Worm (Caenorhabditis elegans) whole organism, young adult: ENCODE data around the gene K01A12.2.
A peak's percentile ranks its signal among the peaks of the same experiment; 100 is the strongest.

Source experiments
- B0035.1 ChIP-seq: sonication (generic microtip); optimal IDR thresholded peaks from 2 replicates; lab custom pipeline; 2016; ENCODE audit warnings: missing genetic modification characterization, mild to moderate bottlenecking, missing compliant biosample characterization, missing genotype, missing genetic modification reagents
- B0336.3 ChIP-seq: fragments of 200-800 bp; sonication (Bioruptor generic); IDR thresholded peaks from 2 replicates; pipeline ENCODE4 v1.3.6; 2022; ENCODE audit warnings: missing genetic modification characterization, missing compliant biosample characterization
- F10E7.11 ChIP-seq: sonication (generic microtip); optimal IDR thresholded peaks from 2 replicates; lab custom pipeline; 2017; ENCODE audit warnings: mild to moderate bottlenecking, missing genetic modification characterization, moderate library complexity, missing compliant biosample characterization
- F57A8.1 ChIP-seq: fragments of 200-800 bp; sonication (Bioruptor generic); optimal IDR thresholded peaks from 2 replicates; lab custom pipeline; 2018; ENCODE audit warnings: mild to moderate bottlenecking, missing genetic modification characterization, moderate library complexity, missing compliant biosample characterization
- Y53F4B.3 ChIP-seq: fragments of 200-800 bp; sonication (Bioruptor generic); IDR thresholded peaks from 2 replicates; pipeline ENCODE4 v1.3.6; 2022; ENCODE audit warnings: missing genetic modification reagents, missing genetic modification characterization, missing compliant biosample characterization
- Y56A3A.18 ChIP-seq: fragments of 200-800 bp; sonication (Bioruptor generic); IDR thresholded peaks from 2 replicates; pipeline ENCODE4 v1.3.6; 2022; ENCODE audit warnings: missing genetic modification reagents, missing genetic modification characterization, missing compliant biosample characterization
- akir-1 ChIP-seq: fragments of 200-800 bp; sonication (Bioruptor generic); optimal IDR thresholded peaks from 2 replicates; lab custom pipeline; 2018; ENCODE audit warnings: mild to moderate bottlenecking, missing genetic modification characterization, moderate library complexity, missing compliant biosample characterization
- ama-1 ChIP-seq, 3 experiments: fragments of 150-350 bp in 1 of 3; sonication (generic microtip) in 2 of 3; optimal IDR thresholded peaks; 2 replicates each; lab custom pipeline; 2014 to 2018; ENCODE audit warnings: missing biosample characterization in 2 of 3, missing genetic modification characterization in 2 of 3, missing genetic modification reagents in 2 of 3
- attf-5 ChIP-seq: fragments of 200-800 bp; sonication (Bioruptor generic); optimal IDR thresholded peaks from 2 replicates; lab custom pipeline; 2018; ENCODE audit warnings: mild to moderate bottlenecking, missing genetic modification characterization, missing compliant biosample characterization
- ccch-3 ChIP-seq: fragments of 200-800 bp; sonication (Bioruptor generic); optimal IDR thresholded peaks from 2 replicates; lab custom pipeline; 2018; ENCODE audit warnings: mild to moderate bottlenecking, missing genetic modification characterization, missing compliant biosample characterization
- cebp-2 ChIP-seq: fragments of 200-800 bp; sonication (Bioruptor generic); IDR thresholded peaks from 2 replicates; pipeline ENCODE4 v1.3.6; 2022; ENCODE audit warnings: missing genetic modification characterization, missing compliant biosample characterization
- ceh-58 ChIP-seq: fragments of 200-800 bp; sonication (Bioruptor generic); IDR thresholded peaks from 2 replicates; pipeline ENCODE4 v1.3.6; 2022; ENCODE audit warnings: missing genetic modification characterization, missing compliant biosample characterization
- ceh-91 ChIP-seq: fragments of 200-800 bp; sonication (Bioruptor generic); IDR thresholded peaks from 2 replicates; pipeline ENCODE4 v1.3.6; 2022; ENCODE audit warnings: missing genetic modification reagents, missing genetic modification characterization, missing compliant biosample characterization
- chd-7 ChIP-seq: sonication (generic microtip); optimal IDR thresholded peaks from 2 replicates; lab custom pipeline; 2016; ENCODE audit warnings: mild to moderate bottlenecking, missing genetic modification characterization, moderate library complexity, missing compliant biosample characterization
- die-1 ChIP-seq: sonication (generic microtip); optimal IDR thresholded peaks from 2 replicates; lab custom pipeline; 2016; ENCODE audit warnings: missing genotype, mild to moderate bottlenecking, missing genetic modification characterization, missing compliant biosample characterization
- dpff-1 ChIP-seq: sonication (generic microtip); optimal IDR thresholded peaks from 2 replicates; lab custom pipeline; 2017; ENCODE audit warnings: mild to moderate bottlenecking, missing genetic modification characterization, missing compliant biosample characterization
- egl-44 ChIP-seq: fragments of 200-800 bp; sonication (Bioruptor generic); IDR thresholded peaks from 2 replicates; pipeline ENCODE4 v1.3.6; 2022; ENCODE audit warnings: missing genetic modification reagents, missing genetic modification characterization, missing compliant biosample characterization
- ets-4 ChIP-seq: fragments of 200-800 bp; sonication (Bioruptor generic); optimal IDR thresholded peaks from 2 replicates; lab custom pipeline; 2018; ENCODE audit warnings: mild to moderate bottlenecking, missing genetic modification characterization, missing compliant biosample characterization
- gei-17 ChIP-seq: fragments of 200-800 bp; sonication (Bioruptor generic); optimal IDR thresholded peaks from 2 replicates; lab custom pipeline; 2018; ENCODE audit warnings: mild to moderate bottlenecking, missing genetic modification characterization, missing compliant biosample characterization
- let-526 ChIP-seq: fragments of 200-800 bp; sonication (Bioruptor generic); IDR thresholded peaks from 2 replicates; pipeline ENCODE4 v1.3.6; 2022; ENCODE audit warnings: missing genetic modification reagents, missing genetic modification characterization, missing compliant biosample characterization
- let-607 ChIP-seq, 2 experiments: fragments of 200-800 bp in 1 of 2; sonication (Bioruptor generic) in 1 of 2; sonication (generic microtip) in 1 of 2; optimal IDR thresholded peaks; 2 replicates each; lab custom pipeline; 2016 to 2018; ENCODE audit warnings: mild to moderate bottlenecking in 2 of 2, missing compliant biosample characterization in 2 of 2, missing genetic modification characterization in 2 of 2, moderate library complexity in 2 of 2, missing genotype in 1 of 2
- lin-40 ChIP-seq: sonication (generic microtip); optimal IDR thresholded peaks from 2 replicates; lab custom pipeline; 2016; ENCODE audit warnings: missing genetic modification characterization, mild to moderate bottlenecking, missing compliant biosample characterization, missing genotype, missing genetic modification reagents
- lin-54 ChIP-seq: fragments of 200-800 bp; sonication (Bioruptor generic); optimal IDR thresholded peaks from 2 replicates; lab custom pipeline; 2018; ENCODE audit warnings: mild to moderate bottlenecking, missing genetic modification characterization, missing compliant biosample characterization
- lsy-27 ChIP-seq: sonication (generic microtip); optimal IDR thresholded peaks from 2 replicates; lab custom pipeline; 2017; ENCODE audit warnings: missing genetic modification characterization, mild to moderate bottlenecking, missing compliant biosample characterization, antibody characterized with exemption, missing genotype, borderline replicate concordance; ENCODE audit not compliant: insufficient read depth
- madf-10 ChIP-seq: sonication (generic microtip); optimal IDR thresholded peaks from 2 replicates; lab custom pipeline; 2016; ENCODE audit warnings: mild to moderate bottlenecking, missing genetic modification characterization, missing compliant biosample characterization
- madf-3 ChIP-seq: fragments of 200-800 bp; sonication (Bioruptor generic); IDR thresholded peaks from 2 replicates; pipeline ENCODE4 v1.3.6; 2022; ENCODE audit warnings: missing genetic modification reagents, missing genetic modification characterization, missing compliant biosample characterization
- mes-4 ChIP-seq: sonication (generic microtip); optimal IDR thresholded peaks from 2 replicates; lab custom pipeline; 2016; ENCODE audit warnings: missing genotype, missing genetic modification characterization, missing compliant biosample characterization
- mxl-1 ChIP-seq: sonication (generic microtip); optimal IDR thresholded peaks from 2 replicates; lab custom pipeline; 2016; ENCODE audit warnings: missing genetic modification characterization, missing compliant biosample characterization
- nfya-1 ChIP-seq: sonication (generic microtip); optimal IDR thresholded peaks from 2 replicates; lab custom pipeline; 2017; ENCODE audit warnings: antibody characterized with exemption, missing compliant biosample characterization, missing genetic modification characterization, borderline replicate concordance; ENCODE audit not compliant: insufficient read depth
- nfya-2 ChIP-seq: fragments of 200-800 bp; sonication (Bioruptor generic); IDR thresholded peaks from 2 replicates; pipeline ENCODE4 v1.3.6; 2022; ENCODE audit warnings: missing genetic modification reagents, missing genetic modification characterization, missing compliant biosample characterization
- nfyb-1 ChIP-seq: fragments of 200-800 bp; sonication (Bioruptor generic); IDR thresholded peaks from 2 replicates; pipeline ENCODE4 v1.3.6; 2022; ENCODE audit warnings: missing genetic modification reagents, missing genetic modification characterization, missing compliant biosample characterization
- nhr-90 ChIP-seq: sonication (generic microtip); optimal IDR thresholded peaks from 2 replicates; lab custom pipeline; 2016; ENCODE audit warnings: missing genotype, mild to moderate bottlenecking, missing genetic modification characterization, missing compliant biosample characterization
- rcor-1 ChIP-seq: fragments of 200-800 bp; sonication (Bioruptor generic); IDR thresholded peaks from 2 replicates; pipeline ENCODE4 v1.3.6; 2022; ENCODE audit warnings: missing genetic modification reagents, missing genetic modification characterization, missing compliant biosample characterization
- rec-8 ChIP-seq, 2 experiments: sonication (generic microtip); optimal IDR thresholded peaks; 2 replicates each; lab custom pipeline; 2016; ENCODE audit warnings: mild to moderate bottlenecking in 2 of 2, missing genetic modification characterization in 2 of 2, missing genetic modification reagents in 2 of 2, missing genotype in 2 of 2, missing biosample characterization in 1 of 2, missing compliant biosample characterization in 1 of 2, moderate library complexity in 1 of 2
- sea-2 ChIP-seq: fragments of 200-800 bp; sonication (Bioruptor generic); IDR thresholded peaks from 2 replicates; pipeline ENCODE4 v1.3.6; 2022; ENCODE audit warnings: missing genetic modification characterization, missing compliant biosample characterization
- snpc-1.1 ChIP-seq: sonication (generic microtip); optimal IDR thresholded peaks from 2 replicates; lab custom pipeline; 2017; ENCODE audit warnings: missing genetic modification characterization, mild to moderate bottlenecking, missing compliant biosample characterization, antibody characterized with exemption, moderate library complexity, missing genotype, missing genetic modification reagents; ENCODE audit not compliant: insufficient read depth
- snpc-1.3 ChIP-seq: sonication (generic microtip); optimal IDR thresholded peaks from 2 replicates; lab custom pipeline; 2017; ENCODE audit warnings: missing genetic modification characterization, mild to moderate bottlenecking, missing compliant biosample characterization, antibody characterized with exemption, moderate library complexity, missing genotype, missing genetic modification reagents; ENCODE audit not compliant: insufficient read depth
- snpc-3.4 ChIP-seq: sonication (generic microtip); optimal IDR thresholded peaks from 2 replicates; lab custom pipeline; 2017; ENCODE audit warnings: missing genetic modification characterization, mild to moderate bottlenecking, missing compliant biosample characterization, antibody characterized with exemption, moderate library complexity, missing genotype, missing genetic modification reagents
- snpc-4 ChIP-seq, 5 experiments: fragments of 150-350 bp in 1 of 5; sonication (generic microtip) in 4 of 5; optimal IDR thresholded peaks; 2 replicates each; lab custom pipeline; 2014 to 2018; ENCODE audit warnings: missing genetic modification characterization in 5 of 5, missing biosample characterization in 3 of 5, antibody characterized with exemption in 2 of 5, mild to moderate bottlenecking in 2 of 5, missing compliant biosample characterization in 2 of 5, missing genotype in 2 of 5, moderate library complexity in 2 of 5, missing genetic modification reagents in 1 of 5
- tbp1 ChIP-seq: fragments of 200-800 bp; sonication (Bioruptor generic); optimal IDR thresholded peaks from 2 replicates; lab custom pipeline; 2018; ENCODE audit warnings: mild to moderate bottlenecking, missing genetic modification characterization, missing compliant biosample characterization
- tbx-9 ChIP-seq: sonication (generic microtip); optimal IDR thresholded peaks from 2 replicates; lab custom pipeline; 2016; ENCODE audit warnings: borderline replicate concordance, missing genetic modification characterization, inconsistent platforms, missing compliant biosample characterization
- tlf-1 ChIP-seq: fragments of 200-800 bp; sonication (Bioruptor generic); optimal IDR thresholded peaks from 2 replicates; lab custom pipeline; 2018; ENCODE audit warnings: mild to moderate bottlenecking, missing genetic modification characterization, missing compliant biosample characterization
- unc-130 ChIP-seq: sonication (generic microtip); optimal IDR thresholded peaks from 2 replicates; lab custom pipeline; 2016; ENCODE audit warnings: missing genetic modification reagents, missing genetic modification characterization, missing compliant biosample characterization
- unc-62 ChIP-seq: fragments of 150-350 bp; optimal IDR thresholded peaks from 2 replicates; lab custom pipeline; 2014; ENCODE audit warnings: missing biosample characterization, missing genetic modification reagents, missing genetic modification characterization
- ztf-25 ChIP-seq: fragments of 200-800 bp; sonication (Bioruptor generic); IDR thresholded peaks from 2 replicates; pipeline ENCODE4 v1.3.6; 2022; ENCODE audit warnings: missing genetic modification reagents, missing genetic modification characterization, missing compliant biosample characterization
- ztf-6 ChIP-seq: fragments of 200-800 bp; sonication (Bioruptor generic); IDR thresholded peaks from 2 replicates; pipeline ENCODE4 v1.3.6; 2022; ENCODE audit warnings: missing genetic modification reagents, missing genetic modification characterization, missing compliant biosample characterization

The K01A12.2 gene

DNA sequence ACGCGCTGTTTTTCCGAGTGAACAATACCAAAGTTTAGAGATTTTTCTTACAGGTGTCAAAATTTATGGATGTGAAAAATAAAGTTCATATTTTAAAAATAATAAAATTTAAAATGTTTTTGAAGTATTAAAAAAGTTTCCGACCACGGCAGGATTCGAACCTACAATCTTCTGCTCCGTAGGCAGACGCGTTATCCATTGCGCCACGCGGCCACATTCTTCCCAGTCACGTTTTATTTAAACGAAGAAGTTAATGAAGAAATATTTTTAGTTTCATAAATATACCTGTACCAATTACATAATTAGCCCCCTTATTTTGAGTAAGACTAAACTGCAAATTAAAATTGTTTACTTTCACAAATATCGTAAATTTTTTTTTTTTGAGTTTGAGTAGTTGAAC, 27.5 kb downstream of the K01A12.2 start (continued):
- TF ChIP-seq attf-5 (GFP tag; lab: Kevin White, UChicago) (peak; percentile 6), akir-1 (no peak), snpc-4 (GFP tag; optimal IDR thresholded peaks at IDR 0.05; lab: Kevin White, UChicago) (peak; percentile 64), snpc-4 (tag; optimal IDR thresholded peaks at IDR 0.05; lab: Kevin White, UChicago) (peak in 3 of 4 experiments; percentile 34 to 68 (median 36)), let-526 (GFP tag; lab: Robert Waterston, UW) (no peak), ets-4 (no peak), snpc-3.4 (tag; lab: Kevin White, UChicago) (peak; percentile 54), lin-40 (no peak), gei-17 (no peak), ztf-25 (GFP tag; lab: Robert Waterston, UW) (peak; percentile 89), unc-130 (GFP tag; lab: Kevin White, UChicago) (peak; percentile 27), nfyb-1 (0 out of 2 replicates have a peak, but pooled peaks have one; percentile 34), B0336.3 (GFP tag; lab: Robert Waterston, UW) (no peak), F57A8.1 (GFP tag; lab: Kevin White, UChicago) (no peak), nfya-2 (no peak), ceh-91 (GFP tag; lab: Robert Waterston, UW) (no peak), tbx-9 (tag; lab: Kevin White, UChicago) (no peak), madf-10 (tag; lab: Kevin White, UChicago) (peak; percentile 45), rec-8 (tag; optimal IDR thresholded peaks at IDR 0.05; lab: Kevin White, UChicago) (peak; percentile 50 to 71), chd-7 (tag; lab: Kevin White, UChicago) (no peak), let-607 (tag; optimal IDR thresholded peaks at IDR 0.05; lab: Kevin White, UChicago) (peak in 1 of 2 experiments; percentile 33), sea-2 (no peak), mxl-1 (tag; lab: Kevin White, UChicago) (peak; percentile 53), lsy-27 (tag; lab: Kevin White, UChicago) (no peak), mes-4 (tag; lab: Kevin White, UChicago) (peak; percentile 60), ztf-6 (GFP tag; lab: Robert Waterston, UW) (no peak), snpc-1.1 (tag; lab: Kevin White, UChicago) (peak; percentile 68), ama-1 (optimal IDR thresholded peaks at IDR 0.05; lab: Kevin White, UChicago) (no peak), ama-1 (GFP tag; optimal IDR thresholded peaks at IDR 0.05; lab: Kevin White, UChicago) (peak; percentile 6 to 65), B0035.1 (tag; lab: Kevin White, UChicago) (peak; percentile 65), tbp1 (GFP tag; lab: Kevin White, UChicago) (peak; percentile 90), madf-3 (GFP tag; lab: Robert Waterston, UW) (no peak), Y53F4B.3 (GFP tag; lab: Robert Waterston, UW) (no peak), unc-62 (GFP tag; lab: Kevin White, UChicago) (no peak), F10E7.11 (no peak), lin-54 (GFP tag; lab: Kevin White, UChicago) (peak; percentile 40), die-1 (peak; percentile 83), egl-44 (peak; percentile 19; the same call in 1 of the 2 replicates), Y56A3A.18 (GFP tag; lab: Robert Waterston, UW) (no peak), cebp-2 (no peak), tlf-1 (no peak), ceh-58 (GFP tag; lab: Robert Waterston, UW) (no peak), dpff-1 (no peak), snpc-1.3 (tag; lab: Kevin White, UChicago) (peak; percentile 75), ccch-3 (GFP tag; lab: Kevin White, UChicago) (no peak), nfya-1 (tag; lab: Kevin White, UChicago) (no peak), nhr-90 (tag; lab: Kevin White, UChicago) (peak; percentile 69), rcor-1 (peak; percentile 73)
